Worm (Caenorhabditis elegans): ENCODE measurements around the gene T22D1.5.
A peak's percentile ranks its signal among the peaks of the same experiment; 100 is the strongest.

The T22D1.5 gene

ce11 chrIV:6878912-6879554 is 24.7 kb upstream of the T22D1.5 start (continued):
- no peak for TF ChIP-seq unc-62 (GFP tag; optimal IDR thresholded peaks at IDR 0.05)
- TF ChIP-seq lin-35 (GFP tag; optimal IDR thresholded peaks at IDR 0.05), result peak in 1 of 2 experiments; percentile 65
- TF ChIP-seq pag-3 (tag; optimal IDR thresholded peaks at IDR 0.05; ENCODE audit: borderline replicate concordance, insufficient read depth), result no peak
- TF ChIP-seq skn-1 (tag; optimal IDR thresholded peaks at IDR 0.05), result peak; percentile 75
- 0 out of 2 replicates have a peak, but pooled peaks have one; percentile 54 for TF ChIP-seq unc-98 (GFP tag; IDR thresholded peaks at IDR 0.05)
- TF ChIP-seq mef-2 (tag; optimal IDR thresholded peaks at IDR 0.05), result peak; percentile 76
- TF ChIP-seq isw-1 (GFP tag; IDR thresholded peaks at IDR 0.05), result peak; percentile 22; the same call in 1 of the 2 replicates
- TF ChIP-seq sup-37 (GFP tag; optimal IDR thresholded peaks at IDR 0.05), result peak; percentile 21
- TF ChIP-seq ceh-8 (GFP tag; optimal IDR thresholded peaks at IDR 0.05), result no peak
- no peak for TF ChIP-seq pqm-1 (tag; optimal IDR thresholded peaks at IDR 0.05)
- no peak for TF ChIP-seq blmp-1 (tag; optimal IDR thresholded peaks at IDR 0.05)
- TF ChIP-seq zag-1 (tag; optimal IDR thresholded peaks at IDR 0.05), result no peak
- TF ChIP-seq nhr-20 (tag; optimal IDR thresholded peaks at IDR 0.05), result peak; percentile 78
- peak; percentile 94 for TF ChIP-seq nhr-19 (GFP tag; conservative IDR thresholded peaks at IDR 0.05)
- TF ChIP-seq ceh-63 (GFP tag; optimal IDR thresholded peaks at IDR 0.05), result no peak
- no peak for TF ChIP-seq grh-1 (GFP tag; IDR thresholded peaks at IDR 0.05)
- TF ChIP-seq nhr-12 (tag; optimal IDR thresholded peaks at IDR 0.05), result no peak
- no peak for TF ChIP-seq ces-1 (GFP tag; optimal IDR thresholded peaks at IDR 0.05)
- TF ChIP-seq nhr-47 (tag; optimal IDR thresholded peaks at IDR 0.05), result peak; percentile 76
- no peak for TF ChIP-seq sptf-1 (tag; optimal IDR thresholded peaks at IDR 0.05)
- peak; percentile 86 for TF ChIP-seq fkh-8 (tag; optimal IDR thresholded peaks at IDR 0.05)
- TF ChIP-seq fkh-10 (GFP tag; optimal IDR thresholded peaks at IDR 0.05), result peak; percentile 78
- peak; percentile 76 for TF ChIP-seq nhr-77 (tag; optimal IDR thresholded peaks at IDR 0.05)
- no peak for TF ChIP-seq nhr-85 (tag)
- no peak for TF ChIP-seq unc-30 (tag; optimal IDR thresholded peaks at IDR 0.05)
- TF ChIP-seq tlp-1 (tag; optimal IDR thresholded peaks at IDR 0.05), result no peak
- no peak for TF ChIP-seq fkh-4 (tag; optimal IDR thresholded peaks at IDR 0.05; ENCODE audit: borderline replicate concordance)
- no peak for TF ChIP-seq hlh-17 (GFP tag; optimal IDR thresholded peaks at IDR 0.05; ENCODE audit: borderline replicate concordance)
- TF ChIP-seq lir-3 (tag; optimal IDR thresholded peaks at IDR 0.05; ENCODE audit: poor library complexity), result peak; percentile 17
- TF ChIP-seq C16A3.4 (tag; optimal IDR thresholded peaks at IDR 0.05), result no peak
- TF ChIP-seq tbx-2 (tag; optimal IDR thresholded peaks at IDR 0.05), result peak; percentile 70
- no peak for TF ChIP-seq nhr-28 (tag; optimal IDR thresholded peaks at IDR 0.05)
- TF ChIP-seq mep-1 (tag; optimal IDR thresholded peaks at IDR 0.05), result peak; percentile 68
- TF ChIP-seq dsc-1 (tag; optimal IDR thresholded peaks at IDR 0.05), result peak; percentile 42
- peak; percentile 6 for TF ChIP-seq lin-39 (tag; optimal IDR thresholded peaks at IDR 0.05)
- no peak for TF ChIP-seq alr-1 (tag; optimal IDR thresholded peaks at IDR 0.05; ENCODE audit: borderline replicate concordance)
- no peak for TF ChIP-seq C34B4.2 (tag; optimal IDR thresholded peaks at IDR 0.05)
- TF ChIP-seq efl-3 (GFP tag; optimal IDR thresholded peaks at IDR 0.05), result no peak
- TF ChIP-seq jun-1 (tag; optimal IDR thresholded peaks at IDR 0.05), result peak; percentile 54
- peak; percentile 51 for TF ChIP-seq xbp-1 (tag; optimal IDR thresholded peaks at IDR 0.05)
- peak; percentile 75 for TF ChIP-seq snu-23 (GFP tag; optimal IDR thresholded peaks at IDR 0.05)
- TF ChIP-seq aha-1 (tag; optimal IDR thresholded peaks at IDR 0.05), result no peak
- TF ChIP-seq rnt-1 (tag; optimal IDR thresholded peaks at IDR 0.05), result peak; percentile 90
- TF ChIP-seq elt-2 (tag; optimal IDR thresholded peaks at IDR 0.05), result peak; percentile 20
- TF ChIP-seq vab-15 (tag; optimal IDR thresholded peaks at IDR 0.05), result no peak
- TF ChIP-seq mab-9 (GFP tag; IDR thresholded peaks at IDR 0.05), result no peak
- TF ChIP-seq F16B12.6 (tag; optimal IDR thresholded peaks at IDR 0.05), result no peak
- no peak for TF ChIP-seq nhr-90 (tag; optimal IDR thresholded peaks at IDR 0.05; ENCODE audit: poor library complexity)
- no peak for TF ChIP-seq ceh-88 (GFP tag; IDR thresholded peaks at IDR 0.05)
- peak; percentile 44 for TF ChIP-seq nhr-237 (tag; optimal IDR thresholded peaks at IDR 0.05)
- peak in 1 of 3 experiments; percentile 36 for TF ChIP-seq dpl-1 (GFP tag; optimal IDR thresholded peaks at IDR 0.05)
- peak; percentile 63 for TF ChIP-seq unc-86 (tag; optimal IDR thresholded peaks at IDR 0.05)
